Fruit fly (Drosophila melanogaster): ENCODE measurements around the gene CG9396.

Gene CG9396

DNA sequence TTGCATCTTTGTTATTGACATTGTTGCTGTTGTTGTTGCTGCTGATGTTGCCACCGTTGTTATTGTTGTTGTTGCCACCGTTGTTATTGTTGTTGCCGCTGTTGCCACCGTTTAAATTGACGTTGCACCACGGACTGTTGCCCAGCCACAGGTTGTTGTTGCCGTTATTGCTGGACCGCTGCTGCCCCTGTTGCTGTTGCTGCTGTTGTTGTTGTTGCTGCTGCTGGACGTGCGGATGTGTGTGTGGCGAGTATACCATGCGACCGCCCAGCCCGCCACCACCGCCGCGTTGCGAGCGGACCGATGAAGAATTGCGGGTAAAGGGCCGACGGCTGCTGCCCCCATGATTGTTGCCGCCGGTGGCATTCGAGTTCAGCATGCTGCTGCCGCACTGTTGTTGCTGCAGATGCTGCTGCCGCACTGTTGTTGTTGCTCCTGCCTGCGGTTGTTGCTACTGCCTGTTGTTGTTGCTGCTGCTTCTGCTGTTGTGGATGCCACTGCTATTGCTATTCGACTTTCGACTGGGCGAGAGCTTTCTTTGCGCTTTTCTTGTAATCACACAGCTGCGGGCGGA lies 24.5 kb downstream of the CG9396 start (continued):
- TF ChIP-seq slp2 (GFP tag; optimal IDR thresholded peaks at IDR 0.05), result no peak
- TF ChIP-seq CG34376 (GFP tag; optimal IDR thresholded peaks at IDR 0.05), result no peak
- TF ChIP-seq Usf (GFP tag; optimal IDR thresholded peaks at IDR 0.05), result no peak
- TF ChIP-seq gsb (GFP tag; IDR thresholded peaks at IDR 0.05), result no peak
- TF ChIP-seq CG7372 (GFP tag; IDR thresholded peaks at IDR 0.05), result 0 out of 2 replicates have a peak, but pooled peaks have one; percentile 17
- no peak for TF ChIP-seq CG13287 (GFP tag; IDR thresholded peaks at IDR 0.05; ENCODE audit: partially characterized antibody)
- TF ChIP-seq zf30C (GFP tag; optimal IDR thresholded peaks at IDR 0.05), result no peak
- no peak for TF ChIP-seq dpn (GFP tag; optimal IDR thresholded peaks at IDR 0.05)
- no peak for TF ChIP-seq dm (GFP tag; optimal IDR thresholded peaks at IDR 0.05)
- no peak for TF ChIP-seq oc (tag; optimal IDR thresholded peaks at IDR 0.05)
- no peak for TF ChIP-seq CG17912 (GFP tag; optimal IDR thresholded peaks at IDR 0.05)
- no peak for TF ChIP-seq vfl (GFP tag; optimal IDR thresholded peaks at IDR 0.05)
- TF ChIP-seq CG17612 (GFP tag; IDR thresholded peaks at IDR 0.05), result 0 out of 2 replicates have a peak, but pooled peaks have one; percentile 33
- TF ChIP-seq fru (optimal IDR thresholded peaks at IDR 0.05), result no peak
- TF ChIP-seq CG12659 (GFP tag; optimal IDR thresholded peaks at IDR 0.05), result no peak
- 0 out of 3 replicates have a peak, but pooled peaks have one; percentile 13 for TF ChIP-seq zfh1 (GFP tag; IDR thresholded peaks at IDR 0.05)
- no peak for TF ChIP-seq Hr39 (optimal IDR thresholded peaks at IDR 0.05)
- peak; percentile 70 for TF ChIP-seq Med (GFP tag)
- TF ChIP-seq aop (GFP tag; IDR thresholded peaks at IDR 0.05), result no peak
- TF ChIP-seq Sry-β (GFP tag; optimal IDR thresholded peaks at IDR 0.05), result no peak
- no peak for TF ChIP-seq CG1647 (GFP tag; optimal IDR thresholded peaks at IDR 0.05)
- TF ChIP-seq bsh (GFP tag; optimal IDR thresholded peaks at IDR 0.05), result no peak
- no peak for TF ChIP-seq stc (GFP tag; IDR thresholded peaks at IDR 0.05)
- TF ChIP-seq Dfd (GFP tag; optimal IDR thresholded peaks at IDR 0.05), result peak in 1 of 2 experiments; percentile 62
- no peak for TF ChIP-seq Taf1 (GFP tag; IDR thresholded peaks at IDR 0.05)
- TF ChIP-seq NFAT (GFP tag; IDR thresholded peaks at IDR 0.05), result no peak
- TF ChIP-seq chm (GFP tag; IDR thresholded peaks at IDR 0.05), result 0 out of 2 replicates have a peak, but pooled peaks have one; percentile 15
- TF ChIP-seq prd (optimal IDR thresholded peaks at IDR 0.05), result no peak
- peak; percentile 39; the same call in 1 of the 3 replicates for TF ChIP-seq prd (GFP tag; IDR thresholded peaks at IDR 0.05)
- no peak for TF ChIP-seq gfzf (GFP tag; optimal IDR thresholded peaks at IDR 0.05)
- no peak for TF ChIP-seq CG34422 (GFP tag; IDR thresholded peaks at IDR 0.05)
- peak; percentile 64 for TF ChIP-seq gcm (GFP tag; optimal IDR thresholded peaks at IDR 0.05)
- no peak for TF ChIP-seq croc (GFP tag; conservative IDR thresholded peaks at IDR 0.05)
- no peak for TF ChIP-seq CG11456 (GFP tag; IDR thresholded peaks at IDR 0.05)
- TF ChIP-seq peb (GFP tag; IDR thresholded peaks at IDR 0.05), result no peak
- no peak for TF ChIP-seq NC2β (GFP tag; optimal IDR thresholded peaks at IDR 0.05)
- TF ChIP-seq Side (GFP tag; optimal IDR thresholded peaks at IDR 0.05), result no peak
- peak; percentile 94 for TF ChIP-seq CG4360 (GFP tag; IDR thresholded peaks at IDR 0.05)
- no peak for TF ChIP-seq CG18599 (GFP tag; optimal IDR thresholded peaks at IDR 0.05)
- TF ChIP-seq bigmax (GFP tag; optimal IDR thresholded peaks at IDR 0.05), result no peak

DNA sequence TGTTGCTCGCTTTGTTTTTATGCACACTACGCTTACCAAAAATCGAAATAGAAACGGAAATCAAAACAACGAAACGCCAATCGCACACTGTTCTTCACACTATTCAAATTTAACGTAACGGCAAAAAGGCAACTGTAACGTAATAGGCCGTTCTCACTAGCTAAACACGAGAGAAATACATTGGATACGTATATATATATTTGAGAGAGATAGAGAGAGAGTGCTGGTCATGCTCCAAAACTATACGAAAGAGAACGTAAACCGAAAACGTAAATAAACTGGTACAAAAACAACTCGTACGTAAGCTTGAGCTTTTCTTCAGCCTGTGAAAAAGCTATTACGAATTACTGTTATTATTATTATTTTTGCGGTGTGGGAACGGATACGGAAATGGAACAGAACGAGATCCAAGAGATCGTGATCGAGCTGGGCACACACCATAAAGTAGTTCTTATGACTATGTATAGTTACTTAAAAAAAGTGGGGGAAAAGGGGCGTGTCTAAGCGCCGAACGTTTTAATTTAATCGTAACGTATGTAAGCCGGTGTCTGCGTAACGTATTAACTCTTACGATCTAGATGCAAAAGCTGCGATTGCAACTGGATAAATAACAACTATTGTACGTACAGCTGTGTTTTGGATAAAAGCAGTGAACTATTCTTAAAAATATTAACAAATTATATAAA lies 27.8 kb downstream of the CG9396 start:
- no peak for TF ChIP-seq unc-4 (GFP tag; IDR thresholded peaks at IDR 0.05; ENCODE audit: partially characterized antibody)
- TF ChIP-seq Trl (optimal IDR thresholded peaks at IDR 0.05), result peak; percentile 59 to 81
- no peak for TF ChIP-seq Trl (GFP tag; optimal IDR thresholded peaks at IDR 0.05)
- peak; percentile 13 for TF ChIP-seq pzg (GFP tag; optimal IDR thresholded peaks at IDR 0.05)
- TF ChIP-seq CG11695 (GFP tag; IDR thresholded peaks at IDR 0.05), result 0 out of 3 replicates have a peak, but pooled peaks have one; percentile 6
- TF ChIP-seq Med (GFP tag), result peak; percentile 61
- TF ChIP-seq Eip74EF (GFP tag; optimal IDR thresholded peaks at IDR 0.05), result peak in 1 of 2 experiments; percentile 48
- no peak for TF ChIP-seq Hr39 (optimal IDR thresholded peaks at IDR 0.05)
- peak; percentile 35 for TF ChIP-seq CG17802 (tag; optimal IDR thresholded peaks at IDR 0.05)
- peak; percentile 36 for TF ChIP-seq Ets65A (GFP tag)
- no peak for TF ChIP-seq Dbx (GFP tag; IDR thresholded peaks at IDR 0.05)
- TF ChIP-seq eve (GFP tag; optimal IDR thresholded peaks at IDR 0.05), result peak in 1 of 2 experiments; percentile 72
- peak; percentile 13 for TF ChIP-seq CG13296 (GFP tag; optimal IDR thresholded peaks at IDR 0.05)
- TF ChIP-seq Lhr (GFP tag; optimal IDR thresholded peaks at IDR 0.05), result peak; percentile 72
- TF ChIP-seq bigmax (GFP tag; optimal IDR thresholded peaks at IDR 0.05), result no peak

All from whole organism, embryonic.